Worm (Caenorhabditis elegans): ENCODE measurements around the gene tos-1.

The tos-1 gene

DNA sequence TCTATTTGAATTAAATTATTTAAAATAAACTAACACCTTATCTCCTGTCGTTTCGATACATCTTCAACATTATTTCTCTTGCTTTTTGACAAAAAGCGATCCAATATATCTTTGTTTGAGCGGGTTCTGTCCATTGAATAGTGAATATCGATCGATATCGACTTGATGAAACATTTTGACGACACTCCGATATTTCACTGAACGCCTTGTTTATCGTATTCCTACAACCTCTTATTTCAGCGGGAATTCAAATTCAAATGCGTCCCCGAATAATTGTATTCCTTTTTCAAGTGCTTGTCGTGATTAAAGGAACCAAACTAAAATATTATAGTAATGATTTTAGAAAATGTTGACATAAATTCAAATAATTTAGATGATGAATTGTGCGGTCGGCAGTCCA, 2.8 kb upstream of the tos-1 start, which contains the start of the genes K07B1.7 and try-5:
Gene K07B1.7 (minus strand): TSS at position 159 of the 400 bp plus-strand sequence.
Gene try-5 (plus strand): TSS at position 241 of the 400 bp plus-strand sequence.
- TF ChIP-seq nhr-237 (tag; optimal IDR thresholded peaks at IDR 0.05) (peak; percentile 48), lin-32 (GFP tag; optimal IDR thresholded peaks at IDR 0.05) (no peak), zip-8 (tag; optimal IDR thresholded peaks at IDR 0.05) (no peak), mep-1 (tag; optimal IDR thresholded peaks at IDR 0.05) (peak; percentile 65), ceh-39 (tag; optimal IDR thresholded peaks at IDR 0.05) (peak; percentile 91), nhr-12 (tag; optimal IDR thresholded peaks at IDR 0.05) (no peak), bed-3 (GFP tag; optimal IDR thresholded peaks at IDR 0.05) (no peak), pha-4 (tag; optimal IDR thresholded peaks at IDR 0.05) (peak; percentile 45), hlh-1 (tag; optimal IDR thresholded peaks at IDR 0.05) (no peak), mls-2 (tag; optimal IDR thresholded peaks at IDR 0.05) (no peak), lin-13 (tag; optimal IDR thresholded peaks at IDR 0.05) (peak; percentile 2), ces-1 (GFP tag; optimal IDR thresholded peaks at IDR 0.05) (peak; percentile 83), drap-1 (GFP tag; optimal IDR thresholded peaks at IDR 0.05) (no peak), lsy-2 (tag; optimal IDR thresholded peaks at IDR 0.05) (peak; percentile 75), ham-2 (GFP tag; optimal IDR thresholded peaks at IDR 0.05) (no peak), snpc-4 (tag; optimal IDR thresholded peaks at IDR 0.05) (no peak), cnd-1 (tag; optimal IDR thresholded peaks at IDR 0.05) (no peak), M03D4.4 (tag; optimal IDR thresholded peaks at IDR 0.05) (no peak), unc-120 (tag; optimal IDR thresholded peaks at IDR 0.05; ENCODE audit: poor library complexity, severe bottlenecking) (no peak)

DNA sequence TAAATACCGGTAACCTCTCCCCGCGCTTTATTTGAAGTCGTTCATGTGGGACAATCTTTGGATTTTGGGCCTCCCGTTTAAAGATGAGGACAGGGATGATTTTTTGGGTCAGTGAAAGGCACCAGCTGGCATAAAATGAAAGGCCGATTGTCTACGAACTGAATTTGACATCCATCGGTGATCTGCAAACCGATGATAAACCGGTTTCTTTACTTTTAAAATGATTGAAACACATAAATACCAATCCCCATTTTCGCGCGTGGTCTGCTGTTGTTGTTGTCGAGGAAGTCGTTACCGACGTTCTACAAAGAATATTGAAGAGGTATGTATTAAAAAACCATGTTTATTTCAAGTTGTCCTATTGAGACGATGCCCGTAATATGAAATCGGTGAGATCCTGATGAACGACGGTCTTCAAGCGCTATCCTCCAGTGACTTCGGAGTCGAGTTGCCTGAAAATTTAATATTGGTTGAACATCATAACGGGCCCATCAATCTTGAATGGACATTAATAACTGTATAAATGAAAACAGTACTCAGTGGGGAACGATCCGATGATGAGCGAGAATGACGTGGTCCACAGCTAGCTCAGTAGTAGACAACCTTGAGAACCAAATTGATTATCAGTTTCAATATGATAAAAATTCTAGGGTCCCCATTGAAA, 906 bp downstream of the tos-1 start:
- TF ChIP-seq nhr-12 (tag; optimal IDR thresholded peaks at IDR 0.05) (no peak), nhr-28 (tag; optimal IDR thresholded peaks at IDR 0.05) (no peak), ztf-11 (tag; optimal IDR thresholded peaks at IDR 0.05) (no peak), drap-1 (GFP tag; optimal IDR thresholded peaks at IDR 0.05) (no peak), bed-3 (GFP tag; optimal IDR thresholded peaks at IDR 0.05) (no peak), elt-1 (tag; optimal IDR thresholded peaks at IDR 0.05; ENCODE audit: borderline replicate concordance, insufficient read depth) (no peak), lsy-2 (tag; optimal IDR thresholded peaks at IDR 0.05) (no peak), mep-1 (tag; optimal IDR thresholded peaks at IDR 0.05) (no peak), nhr-76 (tag; optimal IDR thresholded peaks at IDR 0.05) (no peak), nhr-2 (tag; optimal IDR thresholded peaks at IDR 0.05) (no peak), M03D4.4 (tag; optimal IDR thresholded peaks at IDR 0.05) (no peak), mab-5 (tag; optimal IDR thresholded peaks at IDR 0.05) (no peak), sptf-1 (tag; optimal IDR thresholded peaks at IDR 0.05) (no peak), tbx-8 (GFP tag; optimal IDR thresholded peaks at IDR 0.05) (no peak)

DNA sequence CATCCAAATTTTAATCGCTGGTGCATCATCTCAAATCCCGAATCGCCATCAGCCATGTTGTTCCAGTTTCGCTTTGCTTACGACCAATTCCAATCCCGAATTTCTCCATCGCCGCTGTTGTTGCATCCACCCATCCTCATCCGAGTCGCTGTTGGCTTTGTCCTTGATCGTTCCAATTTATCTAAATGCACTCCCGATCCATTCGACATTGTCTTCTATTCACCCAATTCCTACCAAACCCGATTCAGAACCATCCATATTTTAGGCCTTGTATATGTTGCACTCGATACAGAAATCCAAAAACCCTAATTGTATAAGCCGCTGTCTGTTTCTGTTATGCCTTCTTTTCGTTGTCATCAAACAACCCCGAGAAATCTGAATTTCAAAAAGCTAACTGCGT, 3.7 kb downstream of the tos-1 start:
- no peak for TF ChIP-seq tbx-8 (GFP tag; optimal IDR thresholded peaks at IDR 0.05)
- TF ChIP-seq elt-3 (tag; optimal IDR thresholded peaks at IDR 0.05): no peak
- no peak for TF ChIP-seq pha-4 (tag; optimal IDR thresholded peaks at IDR 0.05)
- TF ChIP-seq flh-1 (GFP tag; optimal IDR thresholded peaks at IDR 0.05): no peak

DNA sequence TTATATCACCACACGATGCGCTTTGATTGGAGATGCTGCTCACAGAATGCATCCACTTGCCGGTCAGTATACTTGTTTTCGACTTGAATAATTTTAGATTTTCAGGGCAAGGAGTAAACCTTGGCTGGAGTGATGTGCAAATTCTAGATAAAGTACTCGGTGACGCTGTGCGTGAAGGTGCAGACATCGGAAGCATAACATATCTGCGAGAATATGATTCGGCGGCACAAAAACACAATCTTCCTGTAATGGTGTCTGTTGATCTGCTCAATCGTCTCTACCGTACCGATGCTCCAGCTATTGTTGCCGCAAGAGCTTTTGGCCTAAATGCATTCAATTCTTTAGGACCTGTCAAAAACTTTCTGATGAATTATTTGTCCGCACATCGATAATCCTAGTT, 5.6 kb downstream of the tos-1 start:
- TF ChIP-seq zip-8 (tag; optimal IDR thresholded peaks at IDR 0.05) (no peak), blmp-1 (tag; optimal IDR thresholded peaks at IDR 0.05) (no peak), unc-62 (GFP tag; optimal IDR thresholded peaks at IDR 0.05) (no peak), lin-32 (GFP tag; optimal IDR thresholded peaks at IDR 0.05) (no peak), sptf-1 (tag; optimal IDR thresholded peaks at IDR 0.05) (no peak), ceh-43 (GFP tag; optimal IDR thresholded peaks at IDR 0.05) (no peak), nhr-76 (tag; optimal IDR thresholded peaks at IDR 0.05) (no peak), flh-1 (GFP tag; optimal IDR thresholded peaks at IDR 0.05) (no peak), elt-1 (tag; optimal IDR thresholded peaks at IDR 0.05; ENCODE audit: borderline replicate concordance, insufficient read depth) (no peak), drap-1 (GFP tag; optimal IDR thresholded peaks at IDR 0.05) (no peak)

DNA sequence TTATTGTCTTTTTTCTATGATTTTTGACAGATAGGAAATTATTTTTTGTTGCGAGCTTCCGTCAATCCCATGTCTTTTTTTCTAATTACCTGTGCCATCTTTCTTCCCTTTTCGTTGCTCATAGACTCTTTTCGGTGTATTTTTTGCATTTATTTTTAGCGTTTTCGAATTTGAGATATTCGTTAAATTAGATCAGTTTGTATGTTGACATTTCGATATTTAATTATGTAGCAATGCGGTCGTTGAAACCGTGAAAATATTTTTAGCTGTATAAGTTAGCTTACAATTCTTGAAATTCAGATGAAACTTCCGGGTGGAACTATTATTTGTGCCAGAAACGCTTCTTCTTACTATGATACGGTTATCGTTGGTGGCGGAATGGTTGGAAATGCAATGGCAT, 7.5 kb downstream of the tos-1 start, which contains the start of gene coq-6:
Gene coq-6 (plus strand): TSS at position 301 of the 400 bp plus-strand sequence.
- TF ChIP-seq unc-120 (tag; optimal IDR thresholded peaks at IDR 0.05; ENCODE audit: poor library complexity, severe bottlenecking) (no peak), mab-5 (tag; optimal IDR thresholded peaks at IDR 0.05) (no peak), elt-1 (tag; optimal IDR thresholded peaks at IDR 0.05; ENCODE audit: borderline replicate concordance, insufficient read depth) (no peak), nhr-12 (tag; optimal IDR thresholded peaks at IDR 0.05) (no peak), snpc-4 (tag; optimal IDR thresholded peaks at IDR 0.05) (no peak), flh-1 (GFP tag; optimal IDR thresholded peaks at IDR 0.05) (no peak), mls-2 (tag; optimal IDR thresholded peaks at IDR 0.05) (no peak), hlh-1 (tag; optimal IDR thresholded peaks at IDR 0.05) (no peak), ceh-83 (GFP tag; optimal IDR thresholded peaks at IDR 0.05) (no peak), unc-62 (GFP tag; optimal IDR thresholded peaks at IDR 0.05) (no peak), nhr-2 (tag; optimal IDR thresholded peaks at IDR 0.05) (no peak), lin-13 (tag; optimal IDR thresholded peaks at IDR 0.05) (no peak), drap-1 (GFP tag; optimal IDR thresholded peaks at IDR 0.05) (no peak), unc-39 (tag; optimal IDR thresholded peaks at IDR 0.05) (no peak), lin-32 (GFP tag; optimal IDR thresholded peaks at IDR 0.05) (no peak), ztf-11 (tag; optimal IDR thresholded peaks at IDR 0.05) (no peak)
